Worm (Caenorhabditis elegans) whole organism, young adult: ENCODE data around the gene C14C10.1.

Experiments
- B0336.3 ChIP-seq: fragments of 200-800 bp; sonication (Bioruptor generic); IDR thresholded peaks from 2 replicates; pipeline ENCODE4 v1.3.6; 2022; ENCODE audit warnings: missing genetic modification characterization, missing compliant biosample characterization
- F22D6.2 ChIP-seq: sonication (generic microtip); optimal IDR thresholded peaks from 2 replicates; lab custom pipeline; 2016; ENCODE audit warnings: mild to moderate bottlenecking, missing genetic modification characterization, missing compliant biosample characterization
- F49E8.2 ChIP-seq: sonication (generic microtip); optimal IDR thresholded peaks from 3 replicates; lab custom pipeline; 2017; ENCODE audit warnings: missing genetic modification characterization, mild to moderate bottlenecking, missing compliant biosample characterization, antibody characterized with exemption, moderate library complexity; ENCODE audit not compliant: insufficient read depth
- F55B11.4 ChIP-seq: sonication (generic microtip); optimal IDR thresholded peaks from 2 replicates; lab custom pipeline; 2016; ENCODE audit warnings: missing compliant biosample characterization, missing genetic modification characterization, borderline replicate concordance; ENCODE audit not compliant: insufficient read depth
- F57A8.1 ChIP-seq: fragments of 200-800 bp; sonication (Bioruptor generic); optimal IDR thresholded peaks from 2 replicates; lab custom pipeline; 2018; ENCODE audit warnings: mild to moderate bottlenecking, missing genetic modification characterization, moderate library complexity, missing compliant biosample characterization
- K11D2.4 ChIP-seq: fragments of 200-800 bp; sonication (Bioruptor generic); IDR thresholded peaks from 2 replicates; pipeline ENCODE4 v1.3.6; 2022; ENCODE audit warnings: missing genetic modification reagents, missing genetic modification characterization, missing compliant biosample characterization
- K12H6.12 ChIP-seq: fragments of 200-800 bp; sonication (Bioruptor generic); optimal IDR thresholded peaks from 2 replicates; lab custom pipeline; 2018; ENCODE audit warnings: mild to moderate bottlenecking, missing genetic modification characterization, missing compliant biosample characterization
- T07F8.4 ChIP-seq: sonication (generic microtip); optimal IDR thresholded peaks from 2 replicates; lab custom pipeline; 2016; ENCODE audit warnings: mild to moderate bottlenecking, missing genetic modification characterization, moderate library complexity, missing compliant biosample characterization
- T26A5.8 ChIP-seq: sonication (generic microtip); optimal IDR thresholded peaks from 2 replicates; lab custom pipeline; 2016; ENCODE audit warnings: missing genetic modification characterization, missing compliant biosample characterization
- Y56A3A.18 ChIP-seq: fragments of 200-800 bp; sonication (Bioruptor generic); IDR thresholded peaks from 2 replicates; pipeline ENCODE4 v1.3.6; 2022; ENCODE audit warnings: missing genetic modification reagents, missing genetic modification characterization, missing compliant biosample characterization
- Y67H2A.10 ChIP-seq: fragments of 200-800 bp; sonication (Bioruptor generic); conservative IDR thresholded peaks from 2 replicates; pipeline ENCODE4 v1.3.6; 2022; ENCODE audit warnings: missing genetic modification reagents, missing genetic modification characterization, missing compliant biosample characterization
- Y95B8A.8 ChIP-seq: fragments of 200-800 bp; sonication (Bioruptor generic); IDR thresholded peaks from 2 replicates; pipeline ENCODE4 v1.3.6; 2022; ENCODE audit warnings: missing genetic modification reagents, missing genetic modification characterization, missing compliant biosample characterization
- akir-1 ChIP-seq: fragments of 200-800 bp; sonication (Bioruptor generic); optimal IDR thresholded peaks from 2 replicates; lab custom pipeline; 2018; ENCODE audit warnings: mild to moderate bottlenecking, missing genetic modification characterization, moderate library complexity, missing compliant biosample characterization
- ama-1 ChIP-seq, 3 experiments: fragments of 150-350 bp in 1 of 3; sonication (generic microtip) in 2 of 3; optimal IDR thresholded peaks; 2 replicates each; lab custom pipeline; 2014 to 2018; ENCODE audit warnings: missing biosample characterization in 2 of 3, missing genetic modification characterization in 2 of 3, missing genetic modification reagents in 2 of 3
- attf-3 ChIP-seq: fragments of 200-800 bp; sonication (Bioruptor generic); conservative IDR thresholded peaks from 2 replicates; pipeline ENCODE4 v1.3.6; 2022; ENCODE audit warnings: missing genetic modification reagents, missing genetic modification characterization, missing compliant biosample characterization
- attf-5 ChIP-seq: fragments of 200-800 bp; sonication (Bioruptor generic); optimal IDR thresholded peaks from 2 replicates; lab custom pipeline; 2018; ENCODE audit warnings: mild to moderate bottlenecking, missing genetic modification characterization, missing compliant biosample characterization
- bed-2 ChIP-seq: fragments of 200-800 bp; sonication (Bioruptor generic); IDR thresholded peaks from 2 replicates; pipeline ENCODE4 v1.3.6; 2022; ENCODE audit warnings: missing genetic modification reagents, missing genetic modification characterization, missing compliant biosample characterization
- ccch-3 ChIP-seq: fragments of 200-800 bp; sonication (Bioruptor generic); optimal IDR thresholded peaks from 2 replicates; lab custom pipeline; 2018; ENCODE audit warnings: mild to moderate bottlenecking, missing genetic modification characterization, missing compliant biosample characterization
- ceh-58 ChIP-seq: fragments of 200-800 bp; sonication (Bioruptor generic); IDR thresholded peaks from 2 replicates; pipeline ENCODE4 v1.3.6; 2022; ENCODE audit warnings: missing genetic modification characterization, missing compliant biosample characterization
- ceh-79 ChIP-seq: sonication (generic microtip); optimal IDR thresholded peaks from 2 replicates; lab custom pipeline; 2017; ENCODE audit warnings: mild to moderate bottlenecking, missing genetic modification characterization, missing compliant biosample characterization
- dpff-1 ChIP-seq: sonication (generic microtip); optimal IDR thresholded peaks from 2 replicates; lab custom pipeline; 2017; ENCODE audit warnings: mild to moderate bottlenecking, missing genetic modification characterization, missing compliant biosample characterization
- egl-18 ChIP-seq: fragments of 200-800 bp; sonication (Bioruptor generic); IDR thresholded peaks from 2 replicates; pipeline ENCODE4 v1.3.6; 2022; ENCODE audit warnings: missing genetic modification reagents, missing genetic modification characterization, missing compliant biosample characterization
- egl-44 ChIP-seq: fragments of 200-800 bp; sonication (Bioruptor generic); IDR thresholded peaks from 2 replicates; pipeline ENCODE4 v1.3.6; 2022; ENCODE audit warnings: missing genetic modification reagents, missing genetic modification characterization, missing compliant biosample characterization
- egrh-3 ChIP-seq: fragments of 200-800 bp; sonication (Bioruptor generic); IDR thresholded peaks from 2 replicates; pipeline ENCODE4 v1.3.6; 2022; ENCODE audit warnings: missing genetic modification reagents, missing genetic modification characterization, missing compliant biosample characterization
- ekl-4 ChIP-seq: fragments of 200-800 bp; sonication (Bioruptor generic); IDR thresholded peaks from 2 replicates; pipeline ENCODE4 v1.3.6; 2022; ENCODE audit warnings: missing genetic modification reagents, missing genetic modification characterization, missing compliant biosample characterization
- lag-1 ChIP-seq: fragments of 200-800 bp; sonication (Bioruptor generic); IDR thresholded peaks from 2 replicates; pipeline ENCODE4 v1.3.6; 2022; ENCODE audit warnings: missing genetic modification reagents, missing genetic modification characterization, missing compliant biosample characterization
- let-526 ChIP-seq: fragments of 200-800 bp; sonication (Bioruptor generic); IDR thresholded peaks from 2 replicates; pipeline ENCODE4 v1.3.6; 2022; ENCODE audit warnings: missing genetic modification reagents, missing genetic modification characterization, missing compliant biosample characterization
- lin-26 ChIP-seq: fragments of 200-800 bp; sonication (Bioruptor generic); IDR thresholded peaks from 2 replicates; pipeline ENCODE4 v1.3.6; 2022; ENCODE audit warnings: missing genetic modification reagents, missing genetic modification characterization, missing compliant biosample characterization
- lin-54 ChIP-seq: fragments of 200-800 bp; sonication (Bioruptor generic); optimal IDR thresholded peaks from 2 replicates; lab custom pipeline; 2018; ENCODE audit warnings: mild to moderate bottlenecking, missing genetic modification characterization, missing compliant biosample characterization
- madf-3 ChIP-seq: fragments of 200-800 bp; sonication (Bioruptor generic); IDR thresholded peaks from 2 replicates; pipeline ENCODE4 v1.3.6; 2022; ENCODE audit warnings: missing genetic modification reagents, missing genetic modification characterization, missing compliant biosample characterization
- nfyb-1 ChIP-seq: fragments of 200-800 bp; sonication (Bioruptor generic); IDR thresholded peaks from 2 replicates; pipeline ENCODE4 v1.3.6; 2022; ENCODE audit warnings: missing genetic modification reagents, missing genetic modification characterization, missing compliant biosample characterization
- nhr-179 ChIP-seq: sonication (generic microtip); optimal IDR thresholded peaks from 2 replicates; lab custom pipeline; 2016; ENCODE audit warnings: mild to moderate bottlenecking, missing genetic modification characterization, missing compliant biosample characterization
- nhr-80 ChIP-seq: sonication (generic microtip); optimal IDR thresholded peaks from 2 replicates; lab custom pipeline; 2016; ENCODE audit warnings: missing genetic modification characterization, missing compliant biosample characterization
- rcor-1 ChIP-seq: fragments of 200-800 bp; sonication (Bioruptor generic); IDR thresholded peaks from 2 replicates; pipeline ENCODE4 v1.3.6; 2022; ENCODE audit warnings: missing genetic modification reagents, missing genetic modification characterization, missing compliant biosample characterization
- sea-2 ChIP-seq: fragments of 200-800 bp; sonication (Bioruptor generic); IDR thresholded peaks from 2 replicates; pipeline ENCODE4 v1.3.6; 2022; ENCODE audit warnings: missing genetic modification characterization, missing compliant biosample characterization
- snpc-1.1 ChIP-seq: sonication (generic microtip); optimal IDR thresholded peaks from 2 replicates; lab custom pipeline; 2017; ENCODE audit warnings: missing genetic modification characterization, mild to moderate bottlenecking, missing compliant biosample characterization, antibody characterized with exemption, moderate library complexity, missing genotype, missing genetic modification reagents; ENCODE audit not compliant: insufficient read depth
- snpc-3.4 ChIP-seq: sonication (generic microtip); optimal IDR thresholded peaks from 2 replicates; lab custom pipeline; 2017; ENCODE audit warnings: missing genetic modification characterization, mild to moderate bottlenecking, missing compliant biosample characterization, antibody characterized with exemption, moderate library complexity, missing genotype, missing genetic modification reagents
- sptf-2 ChIP-seq: fragments of 200-800 bp; sonication (Bioruptor generic); optimal IDR thresholded peaks from 2 replicates; lab custom pipeline; 2018; ENCODE audit warnings: mild to moderate bottlenecking, missing genetic modification characterization, missing compliant biosample characterization
- tlf-1 ChIP-seq: fragments of 200-800 bp; sonication (Bioruptor generic); optimal IDR thresholded peaks from 2 replicates; lab custom pipeline; 2018; ENCODE audit warnings: mild to moderate bottlenecking, missing genetic modification characterization, missing compliant biosample characterization
- unc-62 ChIP-seq: fragments of 150-350 bp; optimal IDR thresholded peaks from 2 replicates; lab custom pipeline; 2014; ENCODE audit warnings: missing biosample characterization, missing genetic modification reagents, missing genetic modification characterization
- ztf-18 ChIP-seq: sonication (generic microtip); optimal IDR thresholded peaks from 2 replicates; lab custom pipeline; 2016; ENCODE audit warnings: missing genotype, mild to moderate bottlenecking, missing genetic modification characterization, missing compliant biosample characterization
- ztf-22 ChIP-seq: fragments of 200-800 bp; sonication (Bioruptor generic); optimal IDR thresholded peaks from 2 replicates; lab custom pipeline; 2018; ENCODE audit warnings: mild to moderate bottlenecking, missing genetic modification characterization, moderate library complexity, missing compliant biosample characterization

Gene C14C10.1

ce11 chrV:12567850-12568249 is 20.3 kb upstream of the C14C10.1 start, which contains the start of gene E02A10.4:
TSS of gene E02A10.4 (minus strand) at chrV:12567950.
- TF ChIP-seq F57A8.1 (GFP tag; lab: Kevin White, UChicago) (no peak), snpc-1.1 (tag; lab: Kevin White, UChicago) (no peak), lin-26 (no peak), nhr-80 (tag; lab: Kevin White, UChicago) (no peak), attf-5 (GFP tag; lab: Kevin White, UChicago) (no peak), T07F8.4 (tag; lab: Kevin White, UChicago) (no peak), madf-3 (GFP tag; lab: Robert Waterston, UW) (no peak), Y95B8A.8 (GFP tag; lab: Robert Waterston, UW) (no peak), tlf-1 (GFP tag; lab: Kevin White, UChicago) (no peak), ccch-3 (GFP tag; lab: Kevin White, UChicago) (no peak), T26A5.8 (tag; lab: Kevin White, UChicago) (no peak), K11D2.4 (GFP tag; lab: Robert Waterston, UW) (no peak), K12H6.12 (tag; lab: Kevin White, UChicago) (no peak), lag-1 (GFP tag; lab: Robert Waterston, UW) (no peak), lin-54 (GFP tag; lab: Kevin White, UChicago) (no peak), akir-1 (GFP tag; lab: Kevin White, UChicago) (no peak), attf-3 (GFP tag; lab: Robert Waterston, UW) (no peak), ama-1 (optimal IDR thresholded peaks at IDR 0.05; lab: Kevin White, UChicago) (no peak), ama-1 (GFP tag; optimal IDR thresholded peaks at IDR 0.05; lab: Kevin White, UChicago) (no peak), B0336.3 (GFP tag; lab: Robert Waterston, UW) (no peak)

- TF ChIP-seq Y67H2A.10 (GFP tag; lab: Robert Waterston, UW) = no peak
- no peak for TF ChIP-seq rcor-1 (GFP tag; lab: Robert Waterston, UW)
- no peak for TF ChIP-seq Y95B8A.8 (GFP tag; lab: Robert Waterston, UW)
- TF ChIP-seq F22D6.2 (tag; lab: Kevin White, UChicago) = no peak
- TF ChIP-seq Y56A3A.18 (GFP tag; lab: Robert Waterston, UW) = no peak
- TF ChIP-seq snpc-3.4 = no peak
- no peak for TF ChIP-seq egl-44 (GFP tag; lab: Robert Waterston, UW)
- no peak for TF ChIP-seq ceh-79 (tag; lab: Kevin White, UChicago)
- no peak for TF ChIP-seq nfyb-1 (GFP tag; lab: Robert Waterston, UW)
- no peak for TF ChIP-seq bed-2 (GFP tag; lab: Robert Waterston, UW)
- TF ChIP-seq ekl-4 (GFP tag; lab: Robert Waterston, UW) = no peak
- no peak for TF ChIP-seq ztf-22
- no peak for TF ChIP-seq ceh-58
Measured at ce11 chrV:12570271-12570670, 17.9 kb upstream of the C14C10.1 start.

- TF ChIP-seq let-526 (GFP tag; lab: Robert Waterston, UW) (no peak), unc-62 (no peak), sea-2 (GFP tag; lab: Robert Waterston, UW) (0 out of 2 replicates have a peak, but pooled peaks have one; percentile 28), nhr-179 (tag; lab: Kevin White, UChicago) (no peak), dpff-1 (tag; lab: Kevin White, UChicago) (no peak), attf-3 (GFP tag; lab: Robert Waterston, UW) (no peak), egl-18 (GFP tag; lab: Robert Waterston, UW) (no peak), ztf-18 (tag; lab: Kevin White, UChicago) (no peak), attf-5 (GFP tag; lab: Kevin White, UChicago) (no peak), F49E8.2 (tag; lab: Kevin White, UChicago) (no peak), sptf-2 (GFP tag; lab: Kevin White, UChicago) (no peak), F55B11.4 (no peak), egrh-3 (peak; percentile 97)
Measured at ce11 chrV:12575846-12576245, 12.3 kb upstream of the C14C10.1 start.
